Worm (Caenorhabditis elegans) whole organism, mixed stage, embryonic: ENCODE results near the gene clec-132.

Experiments
- M03D4.4 ChIP-seq: sonication (generic microtip); optimal IDR thresholded peaks from 2 replicates; lab custom pipeline; 2017; ENCODE audit warnings: mild to moderate bottlenecking, missing genetic modification characterization, missing compliant biosample characterization
- bed-3 ChIP-seq: fragments of 200-800 bp; sonication (Bioruptor generic); optimal IDR thresholded peaks from 3 replicates; lab custom pipeline; 2018; ENCODE audit warnings: mild to moderate bottlenecking, missing genetic modification characterization, moderate library complexity, missing compliant biosample characterization
- ceh-39 ChIP-seq: fragments of 150-350 bp; optimal IDR thresholded peaks from 2 replicates; lab custom pipeline; 2014; ENCODE audit warnings: missing biosample characterization, missing genetic modification characterization
- ceh-43 ChIP-seq: fragments of 200-800 bp; sonication (Bioruptor generic); optimal IDR thresholded peaks from 2 replicates; lab custom pipeline; 2018; ENCODE audit warnings: mild to moderate bottlenecking, missing genetic modification characterization, moderate library complexity, missing compliant biosample characterization
- ceh-83 ChIP-seq: fragments of 200-800 bp; sonication (Bioruptor generic); optimal IDR thresholded peaks from 2 replicates; lab custom pipeline; 2018; ENCODE audit warnings: mild to moderate bottlenecking, missing genetic modification characterization, missing compliant biosample characterization
- ces-1 ChIP-seq: fragments of 150-350 bp; optimal IDR thresholded peaks from 2 replicates; lab custom pipeline; 2014; ENCODE audit warnings: missing biosample characterization, missing genetic modification reagents, missing genetic modification characterization
- drap-1 ChIP-seq: fragments of 200-800 bp; sonication (Bioruptor generic); optimal IDR thresholded peaks from 3 replicates; lab custom pipeline; 2018; ENCODE audit warnings: mild to moderate bottlenecking, missing genetic modification characterization, missing compliant biosample characterization
- elt-1 ChIP-seq: sonication (generic microtip); optimal IDR thresholded peaks from 2 replicates; lab custom pipeline; 2017; ENCODE audit warnings: missing genetic modification characterization, mild to moderate bottlenecking, missing compliant biosample characterization, antibody characterized with exemption, moderate library complexity, borderline replicate concordance; ENCODE audit not compliant: insufficient read depth
- flh-1 ChIP-seq: fragments of 200-800 bp; sonication (Bioruptor generic); optimal IDR thresholded peaks from 2 replicates; lab custom pipeline; 2018; ENCODE audit warnings: mild to moderate bottlenecking, missing genetic modification characterization, moderate library complexity, missing compliant biosample characterization
- ham-2 ChIP-seq: fragments of 200-800 bp; sonication (Bioruptor generic); optimal IDR thresholded peaks from 2 replicates; lab custom pipeline; 2018; ENCODE audit warnings: mild to moderate bottlenecking, missing genetic modification characterization, missing compliant biosample characterization
- hlh-1 ChIP-seq: fragments of 150-350 bp; optimal IDR thresholded peaks from 2 replicates; lab custom pipeline; 2014; ENCODE audit warnings: missing biosample characterization, missing genetic modification reagents, missing genetic modification characterization
- lin-13 ChIP-seq: fragments of 150-350 bp; optimal IDR thresholded peaks from 2 replicates; lab custom pipeline; 2014; ENCODE audit warnings: missing biosample characterization, missing genetic modification characterization
- lin-32 ChIP-seq: fragments of 200-800 bp; sonication (Bioruptor generic); optimal IDR thresholded peaks from 2 replicates; lab custom pipeline; 2018; ENCODE audit warnings: mild to moderate bottlenecking, missing genetic modification characterization, missing compliant biosample characterization
- lsy-2 ChIP-seq: fragments of 150-350 bp; optimal IDR thresholded peaks from 2 replicates; lab custom pipeline; 2014; ENCODE audit warnings: missing biosample characterization, missing genetic modification characterization
- mab-5 ChIP-seq: fragments of 150-350 bp; optimal IDR thresholded peaks from 2 replicates; lab custom pipeline; 2014; ENCODE audit warnings: missing biosample characterization, missing genetic modification characterization
- mep-1 ChIP-seq: fragments of 150-350 bp; optimal IDR thresholded peaks from 2 replicates; lab custom pipeline; 2017; ENCODE audit warnings: missing biosample characterization, missing genetic modification reagents, missing genetic modification characterization, inconsistent platforms
- mls-2 ChIP-seq: sonication (generic microtip); optimal IDR thresholded peaks from 2 replicates; lab custom pipeline; 2016; ENCODE audit warnings: mild to moderate bottlenecking, missing genetic modification characterization, moderate library complexity, missing compliant biosample characterization
- nhr-12 ChIP-seq: fragments of 150-350 bp; optimal IDR thresholded peaks from 2 replicates; lab custom pipeline; 2014; ENCODE audit warnings: missing biosample characterization, missing genetic modification characterization
- nhr-2 ChIP-seq: fragments of 150-350 bp; optimal IDR thresholded peaks from 2 replicates; lab custom pipeline; 2014; ENCODE audit warnings: missing biosample characterization, missing genetic modification characterization
- nhr-237 ChIP-seq: fragments of 150-350 bp; optimal IDR thresholded peaks from 2 replicates; lab custom pipeline; 2014; ENCODE audit warnings: missing biosample characterization, missing genetic modification characterization
- nhr-28 ChIP-seq: fragments of 150-350 bp; optimal IDR thresholded peaks from 2 replicates; lab custom pipeline; 2014; ENCODE audit warnings: missing biosample characterization, missing genetic modification characterization
- nhr-76 ChIP-seq: sonication (generic microtip); optimal IDR thresholded peaks from 2 replicates; lab custom pipeline; 2017; ENCODE audit warnings: missing biosample characterization, missing genetic modification characterization
- pha-4 ChIP-seq: fragments of 150-350 bp; optimal IDR thresholded peaks from 2 replicates; lab custom pipeline; 2018; ENCODE audit warnings: missing biosample characterization, missing genetic modification reagents, missing genetic modification characterization
- sem-2 ChIP-seq: fragments of 200-800 bp; sonication (Bioruptor generic); optimal IDR thresholded peaks from 2 replicates; lab custom pipeline; 2018; ENCODE audit warnings: mild to moderate bottlenecking, missing genetic modification characterization, missing compliant biosample characterization
- snpc-4 ChIP-seq: fragments of 150-350 bp; optimal IDR thresholded peaks from 2 replicates; lab custom pipeline; 2014; ENCODE audit warnings: missing biosample characterization, missing genetic modification characterization
- sptf-1 ChIP-seq: sonication (generic microtip); optimal IDR thresholded peaks from 2 replicates; lab custom pipeline; 2017; ENCODE audit warnings: mild to moderate bottlenecking, missing genetic modification characterization, moderate library complexity, missing compliant biosample characterization
- tbx-8 ChIP-seq: fragments of 200-800 bp; sonication (Bioruptor generic); optimal IDR thresholded peaks from 2 replicates; lab custom pipeline; 2018; ENCODE audit warnings: mild to moderate bottlenecking, missing genetic modification characterization, moderate library complexity, missing compliant biosample characterization
- unc-120 ChIP-seq: sonication (generic microtip); optimal IDR thresholded peaks from 2 replicates; lab custom pipeline; 2017; ENCODE audit warnings: missing genetic modification characterization, missing compliant biosample characterization; ENCODE audit not compliant: poor library complexity, severe bottlenecking
- unc-39 ChIP-seq: fragments of 150-350 bp; optimal IDR thresholded peaks from 2 replicates; lab custom pipeline; 2014; ENCODE audit warnings: missing biosample characterization, missing genetic modification characterization
- unc-62 ChIP-seq: fragments of 150-350 bp; optimal IDR thresholded peaks from 2 replicates; lab custom pipeline; 2014; ENCODE audit warnings: missing biosample characterization, missing genetic modification reagents, missing genetic modification characterization
- zip-8 ChIP-seq: fragments of 150-350 bp; optimal IDR thresholded peaks from 2 replicates; lab custom pipeline; 2014; ENCODE audit warnings: missing biosample characterization, missing genetic modification characterization
- ztf-11 ChIP-seq: fragments of 150-350 bp; optimal IDR thresholded peaks from 2 replicates; lab custom pipeline; 2014; ENCODE audit warnings: missing biosample characterization, missing genetic modification characterization

clec-132 gene

ce11 chrII:3576742-3577141 lies at the start of gene clec-132:
Gene clec-132, plus strand, starts transcription at chrII:3577042.
- TF ChIP-seq lsy-2, result no peak
- no peak for TF ChIP-seq nhr-28 (tag; lab: Kevin White, UChicago)
- TF ChIP-seq unc-62, result no peak
- no peak for TF ChIP-seq lin-13
- TF ChIP-seq ham-2 (GFP tag; lab: Kevin White, UChicago), result no peak
- TF ChIP-seq tbx-8 (GFP tag; lab: Kevin White, UChicago), result no peak
- TF ChIP-seq ceh-83 (GFP tag; lab: Kevin White, UChicago), result no peak
- TF ChIP-seq unc-120 (tag; lab: Kevin White, UChicago), result no peak
- TF ChIP-seq hlh-1 (tag; lab: Kevin White, UChicago), result no peak
- TF ChIP-seq drap-1 (GFP tag; lab: Kevin White, UChicago), result no peak
- no peak for TF ChIP-seq mep-1 (tag; lab: Kevin White, UChicago)
- no peak for TF ChIP-seq nhr-12 (tag; lab: Kevin White, UChicago)
- TF ChIP-seq nhr-237 (tag; lab: Kevin White, UChicago), result no peak
- no peak for TF ChIP-seq flh-1 (GFP tag; lab: Kevin White, UChicago)
- no peak for TF ChIP-seq sem-2 (GFP tag; lab: Kevin White, UChicago)
- no peak for TF ChIP-seq ceh-39 (tag; lab: Kevin White, UChicago)
- TF ChIP-seq nhr-76 (tag; lab: Kevin White, UChicago), result no peak
- TF ChIP-seq pha-4, result no peak
- no peak for TF ChIP-seq unc-39

ce11 chrII:3527460-3527859 lies 49.4 kb upstream of the clec-132 start:
- TF ChIP-seq flh-1 (GFP tag; lab: Kevin White, UChicago) (no peak), bed-3 (no peak), sptf-1 (tag; lab: Kevin White, UChicago) (no peak), nhr-76 (tag; lab: Kevin White, UChicago) (no peak), ceh-43 (GFP tag; lab: Kevin White, UChicago) (no peak), M03D4.4 (tag; lab: Kevin White, UChicago) (no peak), mab-5 (tag; lab: Kevin White, UChicago) (no peak), mep-1 (tag; lab: Kevin White, UChicago) (no peak), ces-1 (no peak), nhr-2 (no peak), ceh-39 (tag; lab: Kevin White, UChicago) (no peak), ztf-11 (tag; lab: Kevin White, UChicago) (no peak), drap-1 (GFP tag; lab: Kevin White, UChicago) (no peak)

ce11 chrII:3528256-3528655 lies 48.6 kb upstream of the clec-132 start, which contains the start of gene ncs-6:
Gene ncs-6, minus strand, starts transcription at chrII:3528516.
- TF ChIP-seq mep-1 (tag; lab: Kevin White, UChicago), result no peak
- TF ChIP-seq zip-8 (tag; lab: Kevin White, UChicago), result no peak
- no peak for TF ChIP-seq ham-2 (GFP tag; lab: Kevin White, UChicago)
- no peak for TF ChIP-seq pha-4
- TF ChIP-seq unc-120 (tag; lab: Kevin White, UChicago), result no peak
- no peak for TF ChIP-seq sptf-1 (tag; lab: Kevin White, UChicago)
- TF ChIP-seq nhr-76 (tag; lab: Kevin White, UChicago), result no peak
- TF ChIP-seq lin-13, result no peak
- TF ChIP-seq nhr-12 (tag; lab: Kevin White, UChicago), result no peak

- TF ChIP-seq unc-39, result no peak
Measured at ce11 chrII:3540151-3540550, 36.7 kb upstream of the clec-132 start.

ce11 chrII:3546381-3546931 lies 30.4 kb upstream of the clec-132 start, which contains the start of gene apd-3:
Gene apd-3, minus strand, starts transcription at chrII:3546431.
- TF ChIP-seq lsy-2 (no peak), elt-1 (tag; lab: Kevin White, UChicago) (no peak), unc-120 (tag; lab: Kevin White, UChicago) (no peak), mab-5 (tag; lab: Kevin White, UChicago) (no peak), snpc-4 (tag; lab: Kevin White, UChicago) (no peak), pha-4 (no peak), ceh-83 (GFP tag; lab: Kevin White, UChicago) (no peak), lin-32 (no peak), mls-2 (no peak), sem-2 (GFP tag; lab: Kevin White, UChicago) (no peak), tbx-8 (GFP tag; lab: Kevin White, UChicago) (no peak)
